Worm (Caenorhabditis elegans): ENCODE results near the gene ntc-1.

ce11 chrX:4864214-4864613 is 1.7 kb upstream of the ntc-1 start:
- TF ChIP-seq unc-39 (tag; optimal IDR thresholded peaks at IDR 0.05) (no peak), nhr-237 (tag; optimal IDR thresholded peaks at IDR 0.05) (no peak), nhr-12 (tag; optimal IDR thresholded peaks at IDR 0.05) (no peak), nhr-76 (tag; optimal IDR thresholded peaks at IDR 0.05) (no peak), unc-62 (GFP tag; optimal IDR thresholded peaks at IDR 0.05) (no peak)

Measured in whole organism, mixed stage, embryonic.